Worm (Caenorhabditis elegans): Measurements from ENCODE around the gene str-115.

ce11 chrV:11268791-11269190 lies at the start of gene str-115:
- TF ChIP-seq mes-4 (tag; optimal IDR thresholded peaks at IDR 0.05) (no peak), rec-8 (tag; optimal IDR thresholded peaks at IDR 0.05) (no peak), Y53G8AR.9 (GFP tag; conservative IDR thresholded peaks at IDR 0.05) (no peak), lin-35 (GFP tag; optimal IDR thresholded peaks at IDR 0.05) (no peak)

Measured in whole organism, young adult.